Worm (Caenorhabditis elegans) whole organism, late embryonic: ENCODE measurements around the gene C26H9A.3.

Experiments used
- C08G9.2 ChIP-seq: sonication (generic microtip); optimal IDR thresholded peaks from 2 replicates; lab custom pipeline; 2016; ENCODE audit warnings: mild to moderate bottlenecking, missing genetic modification characterization, moderate library complexity, missing compliant biosample characterization
- T23F11.4 ChIP-seq: fragments of 200-800 bp; sonication (Bioruptor generic); optimal IDR thresholded peaks from 2 replicates; lab custom pipeline; 2018; ENCODE audit warnings: mild to moderate bottlenecking, missing genetic modification characterization, missing compliant biosample characterization
- ceh-6 ChIP-seq: fragments of 200-800 bp; sonication (Bioruptor generic); optimal IDR thresholded peaks from 2 replicates; lab custom pipeline; 2018; ENCODE audit warnings: mild to moderate bottlenecking, missing genetic modification characterization, missing compliant biosample characterization
- che-1 ChIP-seq: sonication (generic microtip); optimal IDR thresholded peaks from 2 replicates; lab custom pipeline; 2016; ENCODE audit warnings: mild to moderate bottlenecking, missing genetic modification characterization, missing compliant biosample characterization
- nfya-1 ChIP-seq: sonication (generic microtip); optimal IDR thresholded peaks from 2 replicates; lab custom pipeline; 2017; ENCODE audit warnings: missing genetic modification characterization, mild to moderate bottlenecking, missing compliant biosample characterization, antibody characterized with exemption, moderate library complexity
- nhr-11 ChIP-seq: fragments of 150-350 bp; optimal IDR thresholded peaks from 2 replicates; lab custom pipeline; 2014; ENCODE audit warnings: missing biosample characterization, missing genetic modification characterization
- nhr-232 ChIP-seq: sonication (generic microtip); optimal IDR thresholded peaks from 2 replicates; lab custom pipeline; 2016; ENCODE audit warnings: missing genetic modification characterization, missing compliant biosample characterization
- pha-4 ChIP-seq: fragments of 150-350 bp; optimal IDR thresholded peaks from 2 replicates; lab custom pipeline; 2018; ENCODE audit warnings: missing biosample characterization, missing genetic modification reagents, missing genetic modification characterization
- pqm-1 ChIP-seq: sonication (generic microtip); optimal IDR thresholded peaks from 2 replicates; lab custom pipeline; 2016; ENCODE audit warnings: missing genetic modification characterization, missing compliant biosample characterization
- sox-4 ChIP-seq: sonication (generic microtip); optimal IDR thresholded peaks from 2 replicates; lab custom pipeline; 2017; ENCODE audit warnings: mild to moderate bottlenecking, missing genetic modification characterization, inconsistent platforms, missing compliant biosample characterization
- tbx-2 ChIP-seq: sonication (generic microtip); optimal IDR thresholded peaks from 2 replicates; lab custom pipeline; 2016; ENCODE audit warnings: missing genetic modification characterization, missing compliant biosample characterization
- ttx-3 ChIP-seq: sonication (generic microtip); optimal IDR thresholded peaks from 2 replicates; lab custom pipeline; 2016; ENCODE audit warnings: missing genetic modification reagents, missing genetic modification characterization, missing compliant biosample characterization
- unc-42 ChIP-seq: sonication (generic microtip); optimal IDR thresholded peaks from 2 replicates; lab custom pipeline; 2016; ENCODE audit warnings: missing genotype, missing genetic modification characterization, missing compliant biosample characterization

DNA sequence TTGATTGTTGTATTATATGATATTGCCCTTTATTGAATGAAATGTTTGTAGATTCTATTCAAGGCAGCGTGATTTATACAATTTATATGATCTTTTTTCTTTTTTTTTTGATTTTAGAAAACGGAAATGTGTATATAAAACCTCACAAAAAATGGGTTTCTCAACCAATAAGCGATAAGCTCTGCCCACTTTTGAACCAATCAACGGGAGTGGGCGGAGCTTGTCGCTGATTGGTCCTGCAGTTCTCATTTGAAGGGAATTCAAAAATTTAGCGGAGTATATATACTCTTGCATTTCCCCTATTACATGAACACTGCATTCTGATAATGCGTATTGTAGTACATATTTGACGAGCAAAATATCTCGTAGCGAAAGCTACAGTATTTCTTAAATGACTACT is 11.4 kb upstream of the C26H9A.3 start:
- TF ChIP-seq nfya-1 (tag; lab: Kevin White, UChicago) (peak; percentile 91), nhr-232 (tag; lab: Kevin White, UChicago) (no peak), nhr-11 (no peak), C08G9.2 (tag; lab: Kevin White, UChicago) (no peak), pha-4 (tag; lab: Kevin White, UChicago) (no peak), ceh-6 (no peak), pqm-1 (no peak), tbx-2 (tag; lab: Kevin White, UChicago) (no peak), ttx-3 (tag; lab: Kevin White, UChicago) (no peak), unc-42 (tag; lab: Kevin White, UChicago) (no peak), che-1 (tag; lab: Kevin White, UChicago) (no peak), sox-4 (tag; lab: Kevin White, UChicago) (no peak), T23F11.4 (GFP tag; lab: Kevin White, UChicago) (no peak)
